Fruit fly (Drosophila melanogaster): ENCODE data around the gene Cow.

The Cow gene

DNA sequence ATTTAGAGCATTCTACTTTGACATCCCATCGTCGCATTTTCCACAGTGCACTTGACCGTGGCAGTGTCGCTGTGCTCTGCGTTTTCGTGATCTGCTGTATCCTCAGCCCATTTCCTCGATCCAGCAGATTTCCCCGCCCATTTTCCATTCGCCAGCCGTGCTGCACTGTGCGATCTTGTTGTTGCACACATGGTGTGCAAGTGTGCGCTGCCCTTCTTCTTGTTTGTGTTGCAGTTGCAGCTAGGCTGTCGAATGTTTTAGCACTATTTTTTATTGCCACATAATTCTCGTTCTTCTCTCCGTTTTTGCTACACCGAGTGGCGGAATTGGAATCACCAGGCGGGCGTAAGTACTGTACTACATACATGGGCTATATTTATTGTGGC lies 85.1 kb downstream of the Cow start:
- TF ChIP-seq CTCF (optimal IDR thresholded peaks at IDR 0.05) (no peak), CG8478 (optimal IDR thresholded peaks at IDR 0.05) (no peak)

DNA sequence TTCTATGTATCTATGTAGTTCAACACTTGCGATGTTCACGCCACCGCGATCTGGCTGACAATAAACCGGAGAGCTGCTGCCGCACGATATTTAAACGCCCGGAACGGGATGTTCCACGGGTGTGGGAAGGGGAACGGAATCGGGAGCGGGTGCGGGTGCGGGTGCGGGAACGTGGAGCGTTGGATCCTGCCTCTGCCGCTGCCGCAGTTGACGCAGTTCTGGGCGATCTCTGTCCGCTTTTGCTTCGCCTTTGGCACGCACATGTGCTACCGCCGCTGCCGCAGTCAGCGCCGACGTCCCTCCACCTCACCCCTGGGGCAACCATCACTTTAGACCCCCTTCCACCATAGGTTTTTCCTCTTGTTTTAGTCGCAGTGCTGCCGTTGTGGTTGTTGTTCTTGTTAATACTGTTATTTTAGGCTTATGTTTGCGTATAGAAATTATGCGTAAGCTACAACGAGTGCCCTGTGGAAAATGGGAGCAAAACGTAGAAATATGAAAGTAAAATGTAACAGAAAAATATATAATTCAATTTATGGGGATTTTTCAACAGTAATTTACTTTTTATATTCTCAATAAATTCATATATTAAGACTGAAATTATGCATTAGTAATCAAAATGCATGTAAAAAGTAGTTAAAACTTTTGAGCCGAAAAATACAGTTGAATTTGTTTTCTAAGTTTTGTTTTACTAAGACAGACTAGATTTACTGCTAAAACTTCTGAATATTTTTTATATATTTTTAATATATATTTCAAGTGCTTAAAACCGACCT lies 85.7 kb downstream of the Cow start, which contains the start of gene lmd:
TSS of gene lmd (minus strand) at position 62 of the 776 bp plus-strand sequence.
- TF ChIP-seq CTCF (optimal IDR thresholded peaks at IDR 0.05) (no peak), CG8478 (optimal IDR thresholded peaks at IDR 0.05) (no peak)
